Worm (Caenorhabditis elegans): Measurements from ENCODE around the gene W05H9.2.
A peak's percentile ranks its signal among the peaks of the same experiment; 100 is the strongest.

Gene W05H9.2

ce11 chrX:6256430-6256829 lies 10.4 kb upstream of the W05H9.2 start (continued):
- TF ChIP-seq Y116A8C.19 (tag; optimal IDR thresholded peaks at IDR 0.05; ENCODE audit: borderline replicate concordance) (no peak), egl-27 (tag; optimal IDR thresholded peaks at IDR 0.05) (no peak), hpl-2 (GFP tag; optimal IDR thresholded peaks at IDR 0.05) (no peak)

- TF ChIP-seq lin-35 (GFP tag; optimal IDR thresholded peaks at IDR 0.05): peak in 1 of 2 experiments; percentile 7
- TF ChIP-seq mef-2 (tag; optimal IDR thresholded peaks at IDR 0.05): no peak
Measured at ce11 chrX:6256969-6257368, 9.9 kb upstream of the W05H9.2 start.

- TF ChIP-seq blmp-1 (tag; optimal IDR thresholded peaks at IDR 0.05) (peak; percentile 20), ets-5 (GFP tag; IDR thresholded peaks at IDR 0.05) (no peak), ztf-11 (tag; optimal IDR thresholded peaks at IDR 0.05) (peak in 1 of 2 experiments; percentile 22)
Measured at ce11 chrX:6258409-6258808, 8.4 kb upstream of the W05H9.2 start.

DNA sequence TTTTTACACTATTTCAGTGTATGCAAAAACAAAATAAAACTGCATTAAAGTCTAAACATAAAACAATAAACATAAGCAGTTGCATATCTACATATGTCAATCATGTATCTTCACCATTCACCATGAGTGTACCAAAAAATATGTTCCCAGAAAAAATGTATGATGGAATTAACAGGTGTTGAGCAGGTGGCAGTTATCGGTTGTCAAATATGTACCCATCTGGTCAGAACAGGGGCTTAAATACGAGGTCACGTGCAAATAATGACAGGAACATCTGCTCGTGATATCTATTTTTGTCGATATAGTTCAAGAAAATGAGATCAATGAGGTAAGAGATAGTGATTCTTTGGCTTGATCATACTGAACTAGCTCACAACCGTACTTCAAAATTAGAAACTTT lies 7.8 kb upstream of the W05H9.2 start:
- TF ChIP-seq aha-1 (tag; optimal IDR thresholded peaks at IDR 0.05) (no peak), elt-3 (tag; optimal IDR thresholded peaks at IDR 0.05) (no peak), mep-1 (tag; optimal IDR thresholded peaks at IDR 0.05) (peak; percentile 49), unc-30 (tag; optimal IDR thresholded peaks at IDR 0.05) (no peak), ztf-11 (tag; optimal IDR thresholded peaks at IDR 0.05) (peak in 1 of 2 experiments; percentile 87), tbx-2 (tag; optimal IDR thresholded peaks at IDR 0.05) (peak; percentile 47), nhr-85 (tag) (peak; percentile 57), lin-14 (GFP tag; optimal IDR thresholded peaks at IDR 0.05) (peak; percentile 51), nhr-71 (tag; optimal IDR thresholded peaks at IDR 0.05) (peak; percentile 67), nhr-28 (tag; optimal IDR thresholded peaks at IDR 0.05) (no peak), snu-23 (GFP tag; optimal IDR thresholded peaks at IDR 0.05) (peak; percentile 23), rnt-1 (tag; optimal IDR thresholded peaks at IDR 0.05) (peak; percentile 22)

ce11 chrX:6263194-6263698 lies 3.6 kb upstream of the W05H9.2 start, which contains the start of gene W05H9.4:
W05H9.4 (plus strand) TSS chrX:6263648.
- TF ChIP-seq lir-3 (tag; optimal IDR thresholded peaks at IDR 0.05; ENCODE audit: poor library complexity): no peak
- TF ChIP-seq lin-14 (GFP tag; optimal IDR thresholded peaks at IDR 0.05): peak; percentile 86
- TF ChIP-seq nhr-77 (tag; optimal IDR thresholded peaks at IDR 0.05): no peak
- no peak for TF ChIP-seq ets-5 (GFP tag; IDR thresholded peaks at IDR 0.05)
- no peak for TF ChIP-seq unc-130 (tag; optimal IDR thresholded peaks at IDR 0.05)
- peak in 1 of 3 experiments; percentile 18 for TF ChIP-seq ceh-82 (tag; optimal IDR thresholded peaks at IDR 0.05)
- TF ChIP-seq egl-13 (tag; optimal IDR thresholded peaks at IDR 0.05): peak; percentile 22
- TF ChIP-seq nhr-47 (tag; optimal IDR thresholded peaks at IDR 0.05): peak; percentile 10
- TF ChIP-seq irx-1 (tag; optimal IDR thresholded peaks at IDR 0.05): no peak
- peak; percentile 34 for TF ChIP-seq mep-1 (tag; optimal IDR thresholded peaks at IDR 0.05)
- TF ChIP-seq Y116A8C.19 (tag; optimal IDR thresholded peaks at IDR 0.05; ENCODE audit: borderline replicate concordance): no peak
- TF ChIP-seq aha-1 (tag; optimal IDR thresholded peaks at IDR 0.05): no peak
- no peak for TF ChIP-seq elt-3 (tag; optimal IDR thresholded peaks at IDR 0.05)
- TF ChIP-seq mdl-1 (tag; optimal IDR thresholded peaks at IDR 0.05): peak in 1 of 2 experiments; percentile 2
- peak; percentile 15 for TF ChIP-seq snpc-4 (tag; optimal IDR thresholded peaks at IDR 0.05)
- TF ChIP-seq nhr-19 (GFP tag; conservative IDR thresholded peaks at IDR 0.05): no peak
- TF ChIP-seq unc-86 (tag; optimal IDR thresholded peaks at IDR 0.05): peak; percentile 40
- TF ChIP-seq nhr-237 (tag; optimal IDR thresholded peaks at IDR 0.05): no peak
- TF ChIP-seq lin-39 (tag; optimal IDR thresholded peaks at IDR 0.05): no peak
- TF ChIP-seq efl-1 (optimal IDR thresholded peaks at IDR 0.05): no peak
- TF ChIP-seq efl-1 (GFP tag; optimal IDR thresholded peaks at IDR 0.05 in 1 of 2): peak; percentile 1 to 14
- TF ChIP-seq mef-2 (tag; optimal IDR thresholded peaks at IDR 0.05): no peak
- peak; percentile 12 for TF ChIP-seq xbp-1 (tag; optimal IDR thresholded peaks at IDR 0.05)
- no peak for TF ChIP-seq jun-1 (tag; optimal IDR thresholded peaks at IDR 0.05)
- peak in 1 of 2 experiments; percentile 23 for TF ChIP-seq lin-35 (GFP tag; optimal IDR thresholded peaks at IDR 0.05)
- peak; percentile 40 for TF ChIP-seq snu-23 (GFP tag; optimal IDR thresholded peaks at IDR 0.05)
- no peak for TF ChIP-seq ceh-8 (GFP tag; optimal IDR thresholded peaks at IDR 0.05)
- peak; percentile 4 for TF ChIP-seq nhr-20 (tag; optimal IDR thresholded peaks at IDR 0.05)
- no peak for TF ChIP-seq nhr-76 (tag; optimal IDR thresholded peaks at IDR 0.05)
- TF ChIP-seq ama-1 (optimal IDR thresholded peaks at IDR 0.05): no peak
- TF ChIP-seq fkh-8 (tag; optimal IDR thresholded peaks at IDR 0.05): peak; percentile 31
- no peak for TF ChIP-seq tbx-2 (tag; optimal IDR thresholded peaks at IDR 0.05)
- no peak for TF ChIP-seq nhr-11 (tag; optimal IDR thresholded peaks at IDR 0.05)
- no peak for TF ChIP-seq pqm-1 (tag; optimal IDR thresholded peaks at IDR 0.05)
- no peak for TF ChIP-seq sup-37 (GFP tag; optimal IDR thresholded peaks at IDR 0.05)

Measured in whole organism, L1 larva.